Worm (Caenorhabditis elegans): ENCODE data around the gene Y38E10A.33.

DNA sequence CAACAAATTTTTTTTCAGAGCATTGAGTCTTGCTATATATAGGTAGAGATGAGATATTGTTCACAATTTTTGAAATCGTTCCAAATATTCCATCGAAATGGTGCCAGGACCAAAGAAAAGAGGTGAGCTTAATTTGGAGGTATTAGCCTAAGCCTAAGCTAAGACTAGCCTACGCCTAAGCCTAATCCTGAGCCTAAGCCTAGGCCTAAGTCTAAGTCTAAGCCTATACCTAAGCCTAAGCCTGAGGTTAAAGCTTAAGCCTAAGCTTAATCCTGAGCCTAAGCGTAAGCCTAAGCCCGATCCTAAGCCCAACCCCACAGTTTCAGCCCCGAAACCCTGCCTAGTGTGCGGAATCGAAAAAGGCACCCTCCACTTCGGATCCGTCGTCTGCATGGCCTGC is 42.8 kb downstream of the Y38E10A.33 start, which contains the start of gene nhr-234:
- TF ChIP-seq ama-1 (optimal IDR thresholded peaks at IDR 0.05) = no peak
- TF ChIP-seq hmg-4 (GFP tag; optimal IDR thresholded peaks at IDR 0.05) = no peak
- no peak for TF ChIP-seq aly-1 (tag; optimal IDR thresholded peaks at IDR 0.05)
- TF ChIP-seq B0310.2 (tag; optimal IDR thresholded peaks at IDR 0.05) = no peak
- TF ChIP-seq hnd-1 (tag; optimal IDR thresholded peaks at IDR 0.05) = no peak
- no peak for TF ChIP-seq ets-7 (tag; optimal IDR thresholded peaks at IDR 0.05)
- no peak for TF ChIP-seq flt-1 (GFP tag; IDR thresholded peaks at IDR 0.05)
- TF ChIP-seq tbx-11 (GFP tag; IDR thresholded peaks at IDR 0.05) = no peak
